Fruit fly (Drosophila melanogaster) whole organism, adult: ENCODE measurements around the gene CG15465.

Experiments
- CG11617 ChIP-seq: fragments of 200-800 bp; sonication (Bioruptor generic); optimal IDR thresholded peaks from 2 replicates; lab custom pipeline; 2017; ENCODE audit warnings: mild to moderate bottlenecking, missing biosample characterization, missing genetic modification reagents, missing genetic modification characterization
- CG33017 ChIP-seq: fragments of 200-800 bp; sonication (Bioruptor generic); optimal IDR thresholded peaks from 2 replicates; lab custom pipeline; 2018; ENCODE audit warnings: missing biosample characterization, mild to moderate bottlenecking, missing genetic modification characterization, moderate library complexity
- CG7045 ChIP-seq: fragments of 200-800 bp; sonication (Bioruptor generic); optimal IDR thresholded peaks from 2 replicates; lab custom pipeline; 2017; ENCODE audit warnings: missing biosample characterization, mild to moderate bottlenecking, missing genetic modification characterization
- Crg-1 ChIP-seq: fragments of 200-800 bp; sonication (Bioruptor generic); optimal IDR thresholded peaks from 2 replicates; lab custom pipeline; 2016; ENCODE audit warnings: missing biosample characterization, missing genetic modification characterization
- Mnt ChIP-seq: fragments of 200-800 bp; sonication (Bioruptor generic); optimal IDR thresholded peaks from 2 replicates; lab custom pipeline; 2016; ENCODE audit warnings: missing biosample characterization, mild to moderate bottlenecking, missing genetic modification characterization
- cic ChIP-seq: fragments of 200-800 bp; sonication (Bioruptor generic); optimal IDR thresholded peaks from 2 replicates; lab custom pipeline; 2017; ENCODE audit warnings: missing biosample characterization, mild to moderate bottlenecking, missing genetic modification characterization, moderate library complexity
- kay ChIP-seq: fragments of 200-800 bp; sonication (Bioruptor generic); peaks from one replicate; lab custom pipeline; 2016; ENCODE audit warnings: missing biosample characterization, missing genetic modification characterization, borderline replicate concordance
- ovo ChIP-seq: fragments of 200-800 bp; sonication (Bioruptor generic); optimal IDR thresholded peaks from 2 replicates; lab custom pipeline; 2016; ENCODE audit warnings: missing biosample characterization, missing genetic modification characterization

DNA sequence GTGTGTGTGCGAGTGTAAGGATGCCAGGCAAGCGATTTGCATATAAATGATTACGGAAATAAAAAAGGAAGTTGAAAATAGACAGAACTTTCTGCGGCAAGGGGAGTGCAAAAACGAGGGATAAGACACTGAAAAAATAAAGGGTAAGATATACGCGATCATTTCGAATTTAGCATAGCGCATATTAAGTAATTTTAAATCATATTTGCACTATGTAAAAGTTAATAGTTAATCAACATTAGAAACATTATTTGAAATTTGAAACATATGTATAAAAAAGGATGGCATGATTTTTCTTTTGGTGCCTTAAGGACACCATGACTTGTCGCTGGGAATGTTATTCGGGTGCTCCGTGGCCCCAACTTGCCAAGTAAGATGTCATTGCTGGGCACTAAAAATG, 27.5 kb downstream of the CG15465 start:
- TF ChIP-seq Crg-1 (GFP tag; lab: Kevin White, UChicago) (no peak), cic (GFP tag; lab: Kevin White, UChicago) (no peak), CG11617 (GFP tag; lab: Kevin White, UChicago) (no peak), ovo (GFP tag; lab: Kevin White, UChicago) (no peak), Mnt (no peak), CG7045 (GFP tag; lab: Kevin White, UChicago) (no peak), kay (GFP tag; lab: Kevin White, UChicago) (no peak), CG33017 (tag; lab: Kevin White, UChicago) (no peak)
